Fruit fly (Drosophila melanogaster): ENCODE measurements around the gene aurA.

The aurA gene

DNA sequence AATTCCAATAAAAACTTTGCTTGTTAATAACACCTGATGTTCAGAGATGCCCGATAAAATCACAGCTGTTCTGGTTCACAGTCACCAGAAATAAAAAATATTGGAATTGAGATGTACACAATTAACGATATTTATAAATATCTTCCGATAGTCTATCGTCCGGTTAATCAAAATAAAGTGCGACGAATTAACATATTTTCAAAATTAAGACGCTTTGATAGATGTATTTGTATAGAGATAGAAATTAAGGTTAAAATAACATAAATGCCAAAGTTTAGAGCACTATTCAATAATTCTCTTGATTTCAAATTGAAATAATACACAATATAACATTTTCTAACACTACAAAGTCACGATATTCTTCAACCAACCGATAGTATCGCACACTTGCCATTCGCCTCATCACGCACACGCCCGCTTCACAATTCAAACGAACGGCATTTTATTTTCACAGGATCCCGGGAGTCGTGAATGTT, at the start of gene aurA, which contains the start of gene CG3281 (continued):
- TF ChIP-seq unpg (GFP tag; optimal IDR thresholded peaks at IDR 0.05) (peak; percentile 62), CG4820 (GFP tag; optimal IDR thresholded peaks at IDR 0.05) (peak; percentile 54), Hey (tag; optimal IDR thresholded peaks at IDR 0.05) (no peak), psq (GFP tag; optimal IDR thresholded peaks at IDR 0.05) (peak; percentile 49), vnd (GFP tag; IDR thresholded peaks at IDR 0.05; ENCODE audit: partially characterized antibody) (peak; percentile 97), HLH4C (GFP tag; IDR thresholded peaks at IDR 0.05; ENCODE audit: partially characterized antibody) (peak; percentile 93), CG7372 (GFP tag; IDR thresholded peaks at IDR 0.05) (peak; percentile 58), CG12236 (GFP tag; optimal IDR thresholded peaks at IDR 0.05) (peak; percentile 20), az2 (GFP tag; optimal IDR thresholded peaks at IDR 0.05) (peak; percentile 50), CG9215 (GFP tag; IDR thresholded peaks at IDR 0.05) (peak; percentile 84), CG30403 (GFP tag; optimal IDR thresholded peaks at IDR 0.05) (peak; percentile 89), CG12104 (GFP tag; optimal IDR thresholded peaks at IDR 0.05) (peak; percentile 46), CG42726 (GFP tag; IDR thresholded peaks at IDR 0.05; ENCODE audit: partially characterized antibody) (peak; percentile 84), al (GFP tag; IDR thresholded peaks at IDR 0.05) (peak; percentile 80), gfzf (GFP tag; optimal IDR thresholded peaks at IDR 0.05) (peak; percentile 43), tll (GFP tag; optimal IDR thresholded peaks at IDR 0.05) (peak; percentile 70 to 79), CG1602 (GFP tag; optimal IDR thresholded peaks at IDR 0.05) (peak; percentile 78), CG9609 (GFP tag; optimal IDR thresholded peaks at IDR 0.05) (peak; percentile 78), CG7786 (GFP tag; optimal IDR thresholded peaks at IDR 0.05) (peak; percentile 82), CG1647 (GFP tag; optimal IDR thresholded peaks at IDR 0.05) (peak; percentile 68), YL-1 (GFP tag; optimal IDR thresholded peaks at IDR 0.05) (peak; percentile 68), CG3407 (GFP tag; optimal IDR thresholded peaks at IDR 0.05) (peak; percentile 1), CG7271 (tag; optimal IDR thresholded peaks at IDR 0.05) (peak; percentile 49), z (GFP tag; IDR thresholded peaks at IDR 0.05) (no peak), CG11560 (tag; IDR thresholded peaks at IDR 0.05) (peak; percentile 27; the same call in 1 of the 3 replicates), BEAF-32 (GFP tag; optimal IDR thresholded peaks at IDR 0.05) (peak; percentile 100), Kr (GFP tag; optimal IDR thresholded peaks at IDR 0.05) (no peak), mirr (GFP tag; optimal IDR thresholded peaks at IDR 0.05) (no peak), bab2 (GFP tag; optimal IDR thresholded peaks at IDR 0.05) (peak; percentile 81), CG13123 (GFP tag; optimal IDR thresholded peaks at IDR 0.05) (peak; percentile 60), toy (GFP tag; IDR thresholded peaks at IDR 0.05) (no peak), CG6272 (GFP tag; IDR thresholded peaks at IDR 0.05) (peak; percentile 67), CG12942 (GFP tag; optimal IDR thresholded peaks at IDR 0.05) (peak; percentile 60), mam (GFP tag; optimal IDR thresholded peaks at IDR 0.05) (peak; percentile 85), phol (tag; optimal IDR thresholded peaks at IDR 0.05) (peak; percentile 87), Bteb2 (GFP tag; optimal IDR thresholded peaks at IDR 0.05) (peak; percentile 76), gt (GFP tag; IDR thresholded peaks at IDR 0.05) (no peak), nom (GFP tag; optimal IDR thresholded peaks at IDR 0.05) (peak; percentile 14), gsb-n (tag; optimal IDR thresholded peaks at IDR 0.05) (peak; percentile 67), insv (GFP tag; optimal IDR thresholded peaks at IDR 0.05) (peak in 1 of 2 experiments; percentile 33), Oli (tag; optimal IDR thresholded peaks at IDR 0.05) (peak; percentile 44), CG3163 (GFP tag; optimal IDR thresholded peaks at IDR 0.05) (peak; percentile 48), CG16815 (GFP tag; optimal IDR thresholded peaks at IDR 0.05) (peak; percentile 64), Mrtf (GFP tag; IDR thresholded peaks at IDR 0.05) (no peak), Dref (GFP tag; IDR thresholded peaks at IDR 0.05) (peak; percentile 47), D19B (GFP tag; optimal IDR thresholded peaks at IDR 0.05) (peak; percentile 26), Atf3 (GFP tag; optimal IDR thresholded peaks at IDR 0.05) (peak; percentile 49), gce (GFP tag; IDR thresholded peaks at IDR 0.05) (no peak), row (GFP tag; IDR thresholded peaks at IDR 0.05) (peak; percentile 95), CG16813 (GFP tag; IDR thresholded peaks at IDR 0.05; ENCODE audit: partially characterized antibody) (peak; percentile 99), sima (GFP tag; optimal IDR thresholded peaks at IDR 0.05) (no peak)
